Worm (Caenorhabditis elegans) whole organism, L2 larva: ENCODE data around the gene mtp-18.

Source experiments
- C34F6.9 ChIP-seq: fragments of 150-350 bp; optimal IDR thresholded peaks from 2 replicates; lab custom pipeline; 2014; ENCODE audit warnings: missing biosample characterization, missing genetic modification characterization
- F13H6.1 ChIP-seq: sonication (generic microtip); optimal IDR thresholded peaks from 2 replicates; lab custom pipeline; 2016; ENCODE audit warnings: missing genetic modification characterization, missing compliant biosample characterization
- R02D3.7 ChIP-seq: fragments of 150-350 bp; optimal IDR thresholded peaks from 2 replicates; lab custom pipeline; 2014; ENCODE audit warnings: missing biosample characterization, missing genetic modification characterization
- Y55F3AM.14 ChIP-seq: fragments of 200-800 bp; sonication (Bioruptor generic); optimal IDR thresholded peaks from 2 replicates; lab custom pipeline; 2018; ENCODE audit warnings: mild to moderate bottlenecking, missing genetic modification characterization, missing compliant biosample characterization
- aly-2 ChIP-seq: fragments of 150-350 bp; optimal IDR thresholded peaks from 2 replicates; lab custom pipeline; 2014; ENCODE audit warnings: missing biosample characterization, missing genetic modification characterization
- ama-1 ChIP-seq: fragments of 150-350 bp; optimal IDR thresholded peaks from 2 replicates; lab custom pipeline; 2018; ENCODE audit warnings: inconsistent platforms
- blmp-1 ChIP-seq: sonication (generic microtip); optimal IDR thresholded peaks from 2 replicates; lab custom pipeline; 2017; ENCODE audit warnings: missing genetic modification characterization, mild to moderate bottlenecking, missing compliant biosample characterization, antibody characterized with exemption, moderate library complexity; ENCODE audit not compliant: insufficient read depth
- ceh-16 ChIP-seq: fragments of 150-350 bp; optimal IDR thresholded peaks from 2 replicates; lab custom pipeline; 2014; ENCODE audit warnings: missing biosample characterization, missing genetic modification characterization
- ceh-82 ChIP-seq: fragments of 150-350 bp; optimal IDR thresholded peaks from 2 replicates; lab custom pipeline; 2014; ENCODE audit warnings: missing biosample characterization, missing genetic modification characterization
- crh-2 ChIP-seq: sonication (generic microtip); optimal IDR thresholded peaks from 2 replicates; lab custom pipeline; 2017; ENCODE audit warnings: missing biosample characterization, missing genetic modification characterization
- egl-27 ChIP-seq: sonication (generic microtip); optimal IDR thresholded peaks from 3 replicates; lab custom pipeline; 2017; ENCODE audit warnings: missing biosample characterization, missing genetic modification reagents, missing genetic modification characterization
- elt-1 ChIP-seq: fragments of 150-350 bp; optimal IDR thresholded peaks from 2 replicates; lab custom pipeline; 2014; ENCODE audit warnings: missing biosample characterization, missing genetic modification characterization
- fos-1 ChIP-seq: fragments of 150-350 bp; optimal IDR thresholded peaks from 2 replicates; lab custom pipeline; 2014; ENCODE audit warnings: missing biosample characterization, missing genetic modification characterization
- gmeb-1 ChIP-seq: fragments of 150-350 bp; optimal IDR thresholded peaks from 2 replicates; lab custom pipeline; 2014; ENCODE audit warnings: missing biosample characterization, missing genetic modification characterization
- lin-11 ChIP-seq: fragments of 150-350 bp; sonication (generic microtip); optimal IDR thresholded peaks from 2 replicates; lab custom pipeline; 2014; ENCODE audit warnings: missing biosample characterization, missing genetic modification characterization, inconsistent platforms, mixed read lengths
- lin-13 ChIP-seq: fragments of 150-350 bp; optimal IDR thresholded peaks from 2 replicates; lab custom pipeline; 2014; ENCODE audit warnings: missing biosample characterization, missing genetic modification reagents, missing genetic modification characterization
- lin-39 ChIP-seq: fragments of 150-350 bp; optimal IDR thresholded peaks from 2 replicates; lab custom pipeline; 2014; ENCODE audit warnings: missing biosample characterization, missing genetic modification reagents, missing genetic modification characterization
- lsy-2 ChIP-seq, 2 experiments: fragments of 150-350 bp in 1 of 2; sonication (generic microtip) in 1 of 2; optimal IDR thresholded peaks; 2 replicates each; lab custom pipeline; 2014 to 2017; ENCODE audit warnings: missing biosample characterization in 2 of 2, missing genetic modification characterization in 2 of 2
- mab-5 ChIP-seq: fragments of 150-350 bp; optimal IDR thresholded peaks from 2 replicates; lab custom pipeline; 2014; ENCODE audit warnings: missing biosample characterization, missing genetic modification characterization
- mbf-1 ChIP-seq: sonication (generic microtip); optimal IDR thresholded peaks from 2 replicates; lab custom pipeline; 2017; ENCODE audit warnings: missing biosample characterization, missing genetic modification characterization
- mdl-1 ChIP-seq, 2 experiments: fragments of 150-350 bp in 1 of 2; sonication (generic microtip) in 1 of 2; optimal IDR thresholded peaks; 2 replicates each; lab custom pipeline; 2017; ENCODE audit warnings: missing biosample characterization in 2 of 2, missing genetic modification characterization in 2 of 2
- nhr-10 ChIP-seq: sonication (generic microtip); optimal IDR thresholded peaks from 2 replicates; lab custom pipeline; 2017; ENCODE audit warnings: missing biosample characterization, missing genetic modification characterization
- nhr-11 ChIP-seq: fragments of 150-350 bp; optimal IDR thresholded peaks from 2 replicates; lab custom pipeline; 2014; ENCODE audit warnings: missing biosample characterization, missing genetic modification characterization
- nhr-12 ChIP-seq: fragments of 150-350 bp; optimal IDR thresholded peaks from 2 replicates; lab custom pipeline; 2014; ENCODE audit warnings: missing biosample characterization, missing genetic modification characterization
- nhr-129 ChIP-seq: fragments of 150-350 bp; optimal IDR thresholded peaks from 2 replicates; lab custom pipeline; 2014; ENCODE audit warnings: missing biosample characterization, missing genetic modification characterization
- nhr-21 ChIP-seq: fragments of 150-350 bp; optimal IDR thresholded peaks from 2 replicates; lab custom pipeline; 2014; ENCODE audit warnings: missing biosample characterization, missing genetic modification characterization
- nhr-23 ChIP-seq: fragments of 150-350 bp; optimal IDR thresholded peaks from 2 replicates; lab custom pipeline; 2014; ENCODE audit warnings: missing biosample characterization, missing genetic modification reagents, missing genetic modification characterization
- nhr-237 ChIP-seq: fragments of 150-350 bp; optimal IDR thresholded peaks from 2 replicates; lab custom pipeline; 2014; ENCODE audit warnings: missing biosample characterization, missing genetic modification characterization
- nhr-25 ChIP-seq: fragments of 150-350 bp; sonication (generic microtip); optimal IDR thresholded peaks from 3 replicates; lab custom pipeline; 2014; ENCODE audit warnings: missing biosample characterization, missing genetic modification characterization
- nhr-6 ChIP-seq: fragments of 150-350 bp; optimal IDR thresholded peaks from 2 replicates; lab custom pipeline; 2014; ENCODE audit warnings: missing biosample characterization, missing genetic modification characterization
- peb-1 ChIP-seq: fragments of 150-350 bp; optimal IDR thresholded peaks from 2 replicates; lab custom pipeline; 2014; ENCODE audit warnings: missing biosample characterization, missing genetic modification characterization
- sem-4 ChIP-seq: fragments of 150-350 bp; optimal IDR thresholded peaks from 2 replicates; lab custom pipeline; 2014; ENCODE audit warnings: missing biosample characterization, missing genetic modification reagents, missing genetic modification characterization
- skn-1 ChIP-seq: sonication (generic microtip); optimal IDR thresholded peaks from 2 replicates; lab custom pipeline; 2017; ENCODE audit warnings: missing biosample characterization, missing genetic modification characterization
- sma-3 ChIP-seq: sonication (generic microtip); optimal IDR thresholded peaks from 2 replicates; lab custom pipeline; 2016; ENCODE audit warnings: missing genetic modification reagents, missing genetic modification characterization, missing compliant biosample characterization
- sma-9 ChIP-seq, 2 experiments: fragments of 150-350 bp in 1 of 2; sonication (generic microtip) in 1 of 2; optimal IDR thresholded peaks; 2 replicates each; lab custom pipeline; 2014 to 2016; ENCODE audit warnings: missing genetic modification characterization in 2 of 2, mild to moderate bottlenecking in 1 of 2, missing biosample characterization in 1 of 2, missing compliant biosample characterization in 1 of 2, missing genetic modification reagents in 1 of 2, moderate library complexity in 1 of 2
- snpc-4 ChIP-seq: fragments of 150-350 bp; optimal IDR thresholded peaks from 2 replicates; lab custom pipeline; 2014; ENCODE audit warnings: missing biosample characterization, missing genetic modification characterization
- unc-39 ChIP-seq: fragments of 150-350 bp; optimal IDR thresholded peaks from 2 replicates; lab custom pipeline; 2014; ENCODE audit warnings: missing biosample characterization, missing genetic modification characterization
- unc-55 ChIP-seq: fragments of 150-350 bp; sonication (generic microtip); optimal IDR thresholded peaks from 3 replicates; lab custom pipeline; 2014; ENCODE audit warnings: missing biosample characterization, missing genetic modification reagents, missing genetic modification characterization
- unc-62 ChIP-seq: fragments of 150-350 bp; optimal IDR thresholded peaks from 2 replicates; lab custom pipeline; 2014; ENCODE audit warnings: missing biosample characterization, missing genetic modification reagents, missing genetic modification characterization
- zag-1 ChIP-seq: fragments of 150-350 bp; optimal IDR thresholded peaks from 2 replicates; lab custom pipeline; 2014; ENCODE audit warnings: missing biosample characterization, missing genetic modification characterization
- ztf-1 ChIP-seq: fragments of 200-800 bp; sonication (Bioruptor generic); conservative IDR thresholded peaks from 2 replicates; pipeline ENCODE4 v1.3.6; 2022; ENCODE audit warnings: missing genetic modification characterization, missing compliant biosample characterization
- ztf-11 ChIP-seq: sonication (generic microtip); optimal IDR thresholded peaks from 2 replicates; lab custom pipeline; 2017; ENCODE audit warnings: missing biosample characterization, missing genetic modification characterization
- ztf-4 ChIP-seq: fragments of 150-350 bp; optimal IDR thresholded peaks from 2 replicates; lab custom pipeline; 2014; ENCODE audit warnings: missing biosample characterization, missing genetic modification characterization

The mtp-18 gene

DNA sequence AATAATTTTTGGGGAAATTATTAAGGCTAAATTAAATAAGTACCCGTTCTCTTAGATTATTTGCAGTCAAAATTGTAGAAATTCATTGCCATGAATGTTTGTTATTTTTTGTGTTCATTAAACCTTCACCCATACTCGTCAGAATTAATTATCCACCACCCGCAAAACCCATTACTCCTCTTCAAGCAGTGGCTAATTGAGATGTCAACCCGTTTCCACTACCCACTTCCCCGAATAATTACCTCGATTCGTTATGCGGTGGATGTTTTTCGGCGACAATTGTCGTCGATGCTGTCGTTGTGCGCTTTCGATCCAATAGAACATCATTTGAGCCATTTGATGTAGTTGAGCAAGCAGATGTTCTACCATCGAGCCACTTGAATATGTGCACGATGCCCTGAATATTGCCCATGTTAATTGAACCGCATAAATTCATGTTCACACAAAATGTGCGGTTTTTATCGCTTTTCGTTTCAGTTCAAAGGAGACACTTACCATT lies 5.2 kb upstream of the mtp-18 start:
- no peak for TF ChIP-seq unc-62 (GFP tag; lab: Kevin White, UChicago)
- no peak for TF ChIP-seq nhr-237
- TF ChIP-seq blmp-1 (tag; lab: Kevin White, UChicago): no peak
- TF ChIP-seq lin-13 (GFP tag; lab: Kevin White, UChicago): no peak

DNA sequence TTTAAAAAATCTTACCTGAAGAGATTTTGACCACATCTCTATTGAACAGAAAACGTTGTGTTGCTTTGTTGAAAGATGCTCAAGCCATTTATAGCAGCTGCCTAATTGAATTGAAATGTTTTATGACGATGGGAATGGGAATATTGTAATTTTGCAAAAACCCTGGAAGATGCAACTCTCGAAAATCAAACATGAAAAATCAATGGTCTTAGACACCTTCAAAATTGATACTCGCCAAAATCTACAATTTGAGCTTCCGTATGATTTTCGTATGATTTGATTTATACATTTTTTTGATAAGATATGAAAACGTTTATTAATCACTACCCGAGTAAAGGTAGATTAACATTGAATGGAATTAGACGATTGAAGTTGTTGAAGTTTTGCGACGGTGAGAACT lies 2.3 kb upstream of the mtp-18 start, which contains the start of gene C14F11.7:
Gene C14F11.7, minus strand, starts transcription at position 101 of the 400 bp plus-strand sequence.
- TF ChIP-seq nhr-12 (tag; lab: Kevin White, UChicago): no peak
- TF ChIP-seq R02D3.7: no peak
- no peak for TF ChIP-seq aly-2 (tag; lab: Kevin White, UChicago)
- TF ChIP-seq lin-39 (tag; lab: Kevin White, UChicago): no peak
- TF ChIP-seq blmp-1 (tag; lab: Kevin White, UChicago): no peak
- no peak for TF ChIP-seq ceh-16 (tag; lab: Kevin White, UChicago)
- TF ChIP-seq ztf-4 (tag; lab: Kevin White, UChicago): no peak
- TF ChIP-seq peb-1 (tag; lab: Kevin White, UChicago): no peak
- TF ChIP-seq sem-4 (tag; lab: Kevin White, UChicago): no peak
- no peak for TF ChIP-seq snpc-4 (tag; lab: Kevin White, UChicago)
- no peak for TF ChIP-seq sma-9 (GFP tag; optimal IDR thresholded peaks at IDR 0.05; lab: Kevin White, UChicago)
- no peak for TF ChIP-seq sma-9 (tag; optimal IDR thresholded peaks at IDR 0.05; lab: Kevin White, UChicago)
- TF ChIP-seq ama-1 (lab: Kevin White, UChicago): no peak

DNA sequence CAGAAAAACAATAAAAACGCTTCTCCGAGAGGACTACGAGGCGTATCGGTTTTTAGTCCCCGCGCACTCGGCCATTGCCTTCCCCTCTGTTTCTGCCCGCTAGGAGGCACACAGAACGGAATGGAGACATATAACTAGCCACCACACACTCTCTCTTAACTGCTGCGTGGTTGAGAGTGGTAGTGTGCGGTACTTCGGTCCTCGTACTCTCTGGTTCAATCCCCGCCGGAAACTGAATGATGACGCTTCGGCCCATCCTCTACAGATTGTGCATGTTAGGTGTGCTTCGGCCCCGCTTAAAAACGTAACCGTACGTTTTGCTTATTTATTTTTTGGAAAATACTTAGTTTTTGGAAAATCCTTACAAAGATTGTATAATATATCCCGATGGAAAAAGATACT lies 1.5 kb upstream of the mtp-18 start, which contains the start of gene T13C5.6:
Gene T13C5.6, minus strand, starts transcription at position 1 of the 402 bp plus-strand sequence.
- peak; percentile 63 for TF ChIP-seq mab-5 (tag; lab: Kevin White, UChicago)
- TF ChIP-seq crh-2: peak; percentile 91
- TF ChIP-seq sma-9 (GFP tag; optimal IDR thresholded peaks at IDR 0.05; lab: Kevin White, UChicago): peak; percentile 89
- no peak for TF ChIP-seq sma-9 (tag; optimal IDR thresholded peaks at IDR 0.05; lab: Kevin White, UChicago)
- TF ChIP-seq zag-1: peak; percentile 75
- TF ChIP-seq gmeb-1 (tag; lab: Kevin White, UChicago): peak; percentile 66
- TF ChIP-seq fos-1 (tag; lab: Kevin White, UChicago): peak; percentile 90
- TF ChIP-seq nhr-11 (tag; lab: Kevin White, UChicago): peak; percentile 30
- peak; percentile 69 for TF ChIP-seq nhr-6 (tag; lab: Kevin White, UChicago)
- no peak for TF ChIP-seq unc-39 (tag; lab: Kevin White, UChicago)
- peak; percentile 95 for TF ChIP-seq lin-11 (tag; lab: Kevin White, UChicago)
- TF ChIP-seq F13H6.1: peak; percentile 87
- TF ChIP-seq R02D3.7: no peak
- TF ChIP-seq lin-13 (GFP tag; lab: Kevin White, UChicago): peak; percentile 89
- no peak for TF ChIP-seq aly-2 (tag; lab: Kevin White, UChicago)
- no peak for TF ChIP-seq ztf-1
- TF ChIP-seq nhr-21 (tag; lab: Kevin White, UChicago): peak; percentile 91
- TF ChIP-seq ceh-16 (tag; lab: Kevin White, UChicago): peak; percentile 53
- no peak for TF ChIP-seq mbf-1
- TF ChIP-seq ceh-82 (tag; lab: Kevin White, UChicago): no peak
- peak; percentile 25 for TF ChIP-seq unc-62 (GFP tag; lab: Kevin White, UChicago)
- peak; percentile 32 to 60 for TF ChIP-seq mdl-1 (tag; optimal IDR thresholded peaks at IDR 0.05; lab: Kevin White, UChicago)
- peak; percentile 68 to 85 for TF ChIP-seq lsy-2 (tag; optimal IDR thresholded peaks at IDR 0.05; lab: Kevin White, UChicago)
- peak; percentile 10 for TF ChIP-seq snpc-4 (tag; lab: Kevin White, UChicago)
- TF ChIP-seq nhr-10 (tag; lab: Kevin White, UChicago): peak; percentile 59
- peak; percentile 84 for TF ChIP-seq C34F6.9
- peak; percentile 93 for TF ChIP-seq sma-3 (GFP tag; lab: Kevin White, UChicago)
- TF ChIP-seq ztf-11 (tag; lab: Kevin White, UChicago): peak; percentile 10
- peak; percentile 91 for TF ChIP-seq unc-55
- no peak for TF ChIP-seq nhr-23 (tag; lab: Kevin White, UChicago)
- TF ChIP-seq nhr-129 (tag; lab: Kevin White, UChicago): peak; percentile 95
- peak; percentile 75 for TF ChIP-seq nhr-25 (tag; lab: Kevin White, UChicago)
- TF ChIP-seq ztf-4 (tag; lab: Kevin White, UChicago): peak; percentile 72
- peak; percentile 70 for TF ChIP-seq skn-1
- peak; percentile 93 for TF ChIP-seq Y55F3AM.14 (GFP tag; lab: Kevin White, UChicago)
- no peak for TF ChIP-seq elt-1
- peak; percentile 90 for TF ChIP-seq egl-27 (tag; lab: Kevin White, UChicago)
- TF ChIP-seq sem-4 (tag; lab: Kevin White, UChicago): peak; percentile 90
